Fruit fly (Drosophila melanogaster) Kc167 (cell line): ENCODE data around the gene wnd.

Experiments used
- insv ChIP-seq: fragments of >200 bp; optimal IDR thresholded peaks from 3 replicates; lab custom pipeline; 2018; ENCODE audit warnings: missing external identifiers
- ttk ChIP-seq: sonication (Bioruptor generic); optimal IDR thresholded peaks from 2 replicates; lab custom pipeline; 2017; ENCODE audit warnings: missing external identifiers

dm6 chr3L:19649374-19649948, 13.9 kb upstream of the wnd start, which contains the start of gene Oat:
- TF ChIP-seq ttk (no peak), insv (lab: Kevin White, UChicago) (no peak)
